Fruit fly (Drosophila melanogaster) whole organism, pupa: ENCODE results near the gene colt.

ENCODE experiments used
- CG12605 ChIP-seq: fragments of 200-800 bp; sonication (Bioruptor generic); IDR thresholded peaks from 2 replicates; pipeline ENCODE4 v1.3.6; 2022; ENCODE audit warnings: missing biosample characterization, missing genetic modification characterization
- CG8301 ChIP-seq: fragments of 200-800 bp; sonication (Bioruptor generic); optimal IDR thresholded peaks from 2 replicates; lab custom pipeline; 2018; ENCODE audit warnings: missing biosample characterization, mild to moderate bottlenecking, missing genetic modification characterization
- EcR ChIP-seq: fragments of 200-800 bp; sonication (Bioruptor generic); optimal IDR thresholded peaks from 3 replicates; lab custom pipeline; 2019; ENCODE audit warnings: missing biosample characterization, missing genetic modification characterization, mild to moderate bottlenecking, moderate library complexity, missing genetic modification reagents

DNA sequence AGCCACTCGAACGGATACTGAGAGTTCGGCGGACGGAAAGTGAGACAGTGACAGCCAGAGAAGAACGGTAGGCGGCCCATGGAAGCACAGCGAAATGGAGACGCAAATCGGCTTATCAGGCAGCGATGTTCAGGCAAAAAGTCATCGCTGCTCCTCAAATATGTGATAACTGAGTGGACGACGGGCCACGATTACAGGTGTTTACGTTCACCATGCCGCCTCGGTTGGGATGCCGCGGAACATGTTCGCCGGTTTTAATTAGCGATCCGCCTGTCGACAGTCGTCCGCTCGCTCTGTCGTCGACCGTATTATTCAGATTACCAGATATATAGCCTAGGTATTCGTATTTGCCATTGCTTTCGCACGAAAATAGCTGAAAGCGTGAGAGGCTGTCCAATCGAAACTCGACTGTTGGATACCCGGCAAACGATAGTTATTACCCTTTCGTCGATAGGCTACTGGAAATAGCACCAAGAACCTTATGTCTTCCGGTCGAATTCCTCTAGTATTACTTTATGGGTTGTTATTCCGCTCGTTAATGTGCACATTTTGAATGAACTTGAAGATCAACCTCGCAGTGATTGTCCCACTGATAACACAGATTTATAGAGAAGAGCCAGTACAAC lies 18.7 kb downstream of the colt start:
- TF ChIP-seq EcR (GFP tag; lab: Kevin White, UChicago) (peak; percentile 52), CG12605 (GFP tag; lab: Robert Waterston, UW) (no peak), CG8301 (tag; lab: Kevin White, UChicago) (no peak)
